Worm (Caenorhabditis elegans) whole organism, late embryonic: ENCODE results near the gene rbm-22.

Experiments used
- C08G9.2 ChIP-seq: sonication (generic microtip); optimal IDR thresholded peaks from 2 replicates; lab custom pipeline; 2016; ENCODE audit warnings: mild to moderate bottlenecking, missing genetic modification characterization, moderate library complexity, missing compliant biosample characterization
- C38D4.7 ChIP-seq: fragments of 200-800 bp; sonication (Bioruptor generic); optimal IDR thresholded peaks from 2 replicates; lab custom pipeline; 2018; ENCODE audit warnings: mild to moderate bottlenecking, missing genetic modification characterization, moderate library complexity, missing compliant biosample characterization
- F13H6.1 ChIP-seq: sonication (generic microtip); optimal IDR thresholded peaks from 2 replicates; lab custom pipeline; 2016; ENCODE audit warnings: missing genetic modification characterization, missing compliant biosample characterization
- K02D7.2 ChIP-seq: sonication (generic microtip); optimal IDR thresholded peaks from 2 replicates; lab custom pipeline; 2017; ENCODE audit warnings: mild to moderate bottlenecking, missing genetic modification characterization, missing compliant biosample characterization
- Y22D7AL.16 ChIP-seq: sonication (generic microtip); optimal IDR thresholded peaks from 2 replicates; lab custom pipeline; 2016; ENCODE audit warnings: missing genetic modification characterization, missing compliant biosample characterization
- ama-1 ChIP-seq: fragments of 150-350 bp; optimal IDR thresholded peaks from 2 replicates; lab custom pipeline; 2014
- ceh-14 ChIP-seq: sonication (generic microtip); optimal IDR thresholded peaks from 2 replicates; lab custom pipeline; 2016; ENCODE audit warnings: missing genotype, missing genetic modification characterization, missing compliant biosample characterization
- ceh-19 ChIP-seq: fragments of 200-800 bp; sonication (Bioruptor generic); optimal IDR thresholded peaks from 2 replicates; lab custom pipeline; 2018; ENCODE audit warnings: mild to moderate bottlenecking, missing genetic modification characterization, missing compliant biosample characterization
- ceh-22 ChIP-seq: sonication (generic microtip); optimal IDR thresholded peaks from 2 replicates; lab custom pipeline; 2017; ENCODE audit warnings: missing biosample characterization, missing genetic modification characterization
- ceh-45 ChIP-seq: fragments of 200-800 bp; sonication (Bioruptor generic); IDR thresholded peaks from 2 replicates; pipeline ENCODE4 v1.3.6; 2022; ENCODE audit warnings: missing genetic modification reagents, missing genetic modification characterization, missing compliant biosample characterization
- ceh-6 ChIP-seq: fragments of 200-800 bp; sonication (Bioruptor generic); optimal IDR thresholded peaks from 2 replicates; lab custom pipeline; 2018; ENCODE audit warnings: mild to moderate bottlenecking, missing genetic modification characterization, missing compliant biosample characterization
- ceh-9 ChIP-seq: sonication (generic microtip); optimal IDR thresholded peaks from 2 replicates; lab custom pipeline; 2016; ENCODE audit warnings: mild to moderate bottlenecking, missing genetic modification characterization, inconsistent platforms, missing compliant biosample characterization
- dve-1 ChIP-seq: sonication (generic microtip); optimal IDR thresholded peaks from 2 replicates; lab custom pipeline; 2017; ENCODE audit warnings: antibody characterized with exemption, mild to moderate bottlenecking, missing genetic modification characterization, missing compliant biosample characterization
- elt-2 ChIP-seq: sonication (generic microtip); optimal IDR thresholded peaks from 2 replicates; lab custom pipeline; 2016; ENCODE audit warnings: missing genetic modification reagents, missing genetic modification characterization, missing compliant biosample characterization
- eyg-1 ChIP-seq: sonication (generic microtip); optimal IDR thresholded peaks from 2 replicates; lab custom pipeline; 2016; ENCODE audit warnings: missing genotype, missing genetic modification characterization, missing compliant biosample characterization
- fkh-10 ChIP-seq: fragments of 150-350 bp; optimal IDR thresholded peaks from 2 replicates; lab custom pipeline; 2014; ENCODE audit warnings: missing biosample characterization, missing genetic modification reagents, missing genetic modification characterization
- hlh-13 ChIP-seq: fragments of 200-800 bp; sonication (Bioruptor generic); optimal IDR thresholded peaks from 2 replicates; lab custom pipeline; 2018; ENCODE audit warnings: mild to moderate bottlenecking, missing genetic modification characterization, missing compliant biosample characterization
- hlh-15 ChIP-seq: sonication (generic microtip); optimal IDR thresholded peaks from 2 replicates; lab custom pipeline; 2016; ENCODE audit warnings: missing genetic modification characterization, missing compliant biosample characterization
- hlh-30 ChIP-seq: sonication (generic microtip); optimal IDR thresholded peaks from 2 replicates; lab custom pipeline; 2017; ENCODE audit warnings: antibody characterized with exemption, missing genetic modification characterization, missing compliant biosample characterization; ENCODE audit not compliant: insufficient read depth
- lim-6 ChIP-seq: sonication (generic microtip); optimal IDR thresholded peaks from 2 replicates; lab custom pipeline; 2016; ENCODE audit warnings: missing genetic modification characterization, missing compliant biosample characterization
- lin-11 ChIP-seq: fragments of 200-800 bp; sonication (Bioruptor generic); optimal IDR thresholded peaks from 2 replicates; lab custom pipeline; 2018; ENCODE audit warnings: mild to moderate bottlenecking, missing genetic modification characterization, missing compliant biosample characterization
- mec-3 ChIP-seq: sonication (generic microtip); optimal IDR thresholded peaks from 2 replicates; lab custom pipeline; 2016; ENCODE audit warnings: borderline replicate concordance, missing genetic modification characterization, missing compliant biosample characterization
- nhr-11 ChIP-seq: fragments of 150-350 bp; optimal IDR thresholded peaks from 2 replicates; lab custom pipeline; 2014; ENCODE audit warnings: missing biosample characterization, missing genetic modification characterization
- odd-2 ChIP-seq: sonication (generic microtip); optimal IDR thresholded peaks from 2 replicates; lab custom pipeline; 2017; ENCODE audit warnings: antibody characterized with exemption, mild to moderate bottlenecking, missing genetic modification characterization, missing compliant biosample characterization
- pat-9 ChIP-seq: fragments of 200-800 bp; sonication (Bioruptor generic); optimal IDR thresholded peaks from 2 replicates; lab custom pipeline; 2018; ENCODE audit warnings: mild to moderate bottlenecking, missing genetic modification characterization, moderate library complexity, missing compliant biosample characterization
- pha-2 ChIP-seq: sonication (generic microtip); optimal IDR thresholded peaks from 2 replicates; lab custom pipeline; 2017; ENCODE audit warnings: mild to moderate bottlenecking, missing genetic modification characterization, missing compliant biosample characterization
- pha-4 ChIP-seq: fragments of 150-350 bp; optimal IDR thresholded peaks from 2 replicates; lab custom pipeline; 2018; ENCODE audit warnings: missing biosample characterization, missing genetic modification reagents, missing genetic modification characterization
- ref-2 ChIP-seq: sonication (generic microtip); optimal IDR thresholded peaks from 2 replicates; lab custom pipeline; 2016; ENCODE audit warnings: missing genetic modification characterization, missing compliant biosample characterization
- sdc-2 ChIP-seq: sonication (generic microtip); optimal IDR thresholded peaks from 2 replicates; lab custom pipeline; 2016; ENCODE audit warnings: missing genotype, missing genetic modification characterization, missing compliant biosample characterization
- sox-4 ChIP-seq: sonication (generic microtip); optimal IDR thresholded peaks from 2 replicates; lab custom pipeline; 2017; ENCODE audit warnings: mild to moderate bottlenecking, missing genetic modification characterization, inconsistent platforms, missing compliant biosample characterization
- tbx-7 ChIP-seq: sonication (generic microtip); optimal IDR thresholded peaks from 2 replicates; lab custom pipeline; 2016; ENCODE audit warnings: missing genotype, missing genetic modification characterization, missing compliant biosample characterization
- ttx-3 ChIP-seq: sonication (generic microtip); optimal IDR thresholded peaks from 2 replicates; lab custom pipeline; 2016; ENCODE audit warnings: missing genetic modification reagents, missing genetic modification characterization, missing compliant biosample characterization
- unc-3 ChIP-seq, 2 experiments: fragments of 200-800 bp in 1 of 2; sonication (Bioruptor generic) in 1 of 2; sonication (generic microtip) in 1 of 2; conservative IDR thresholded peaks in 1 of 2; optimal IDR thresholded peaks in 1 of 2; 2 replicates each; pipeline versions ENCODE4 v1.3.6 to Lab custom; 2016 to 2022; ENCODE audit warnings: missing compliant biosample characterization in 2 of 2, missing genetic modification characterization in 2 of 2, missing genetic modification reagents in 1 of 2
- unc-86 ChIP-seq: sonication (generic microtip); optimal IDR thresholded peaks from 2 replicates; lab custom pipeline; 2016; ENCODE audit warnings: missing genetic modification characterization, missing compliant biosample characterization

Gene rbm-22

ce11 chrIV:10879542-10879941, 18.3 kb downstream of the rbm-22 start, which contains the start of gene sdz-13:
TSS of gene sdz-13 (minus strand) at chrIV:10879642.
- no peak for TF ChIP-seq ceh-22 (tag; lab: Kevin White, UChicago)

ce11 chrIV:10880264-10880663, 19.1 kb downstream of the rbm-22 start, which contains the start of gene fipr-15:
TSS of gene fipr-15 (plus strand) at chrIV:10880564.
- no peak for TF ChIP-seq K02D7.2 (tag; lab: Kevin White, UChicago)
- TF ChIP-seq ceh-14 (tag; lab: Kevin White, UChicago), result no peak
- no peak for TF ChIP-seq hlh-13
- no peak for TF ChIP-seq unc-86
- no peak for TF ChIP-seq odd-2
- TF ChIP-seq, all 69 proteins: peak for 0

- no peak for TF ChIP-seq hlh-13
- no peak for TF ChIP-seq nhr-11
- TF ChIP-seq elt-2 (tag; lab: Kevin White, UChicago), result peak; percentile 86
- TF ChIP-seq hlh-30 (tag; lab: Kevin White, UChicago), result no peak
- TF ChIP-seq sox-4 (tag; lab: Kevin White, UChicago), result no peak
- no peak for TF ChIP-seq ceh-9
- TF ChIP-seq, all 69 proteins: peak for 1
Observed at ce11 chrIV:10881230-10881629, 20.0 kb downstream of the rbm-22 start, which contains the start of gene F13E9.13. TSS of gene F13E9.13 (plus strand) at chrIV:10881546.

ce11 chrIV:10884263-10884662, 23.1 kb downstream of the rbm-22 start, which contains the start of gene F13E9.5:
TSS of gene F13E9.5 (minus strand) at chrIV:10884363.
- TF ChIP-seq tbx-7 (tag; lab: Kevin White, UChicago), result no peak
- no peak for TF ChIP-seq eyg-1 (tag; lab: Kevin White, UChicago)
- TF ChIP-seq ceh-6 (GFP tag; lab: Kevin White, UChicago), result no peak
- TF ChIP-seq ref-2 (tag; lab: Kevin White, UChicago), result no peak
- no peak for TF ChIP-seq lin-11 (tag; lab: Kevin White, UChicago)
- TF ChIP-seq ceh-45 (GFP tag; lab: Robert Waterston, UW), result no peak
- TF ChIP-seq dve-1 (tag; lab: Kevin White, UChicago), result no peak
- no peak for TF ChIP-seq fkh-10
- no peak for TF ChIP-seq mec-3 (tag; lab: Kevin White, UChicago)
- no peak for TF ChIP-seq pha-4 (tag; lab: Kevin White, UChicago)
- TF ChIP-seq unc-3 (GFP tag; conservative IDR thresholded peaks at IDR 0.05; lab: Robert Waterston, UW), result no peak
- TF ChIP-seq unc-3 (tag; optimal IDR thresholded peaks at IDR 0.05; lab: Kevin White, UChicago), result no peak
- TF ChIP-seq pha-2 (tag; lab: Kevin White, UChicago), result no peak
- no peak for TF ChIP-seq hlh-15
- TF ChIP-seq lim-6 (tag; lab: Kevin White, UChicago), result no peak

- TF ChIP-seq pat-9 (no peak), ama-1 (lab: Kevin White, UChicago) (no peak), hlh-30 (tag; lab: Kevin White, UChicago) (no peak), ttx-3 (tag; lab: Kevin White, UChicago) (no peak), sdc-2 (no peak), ceh-19 (GFP tag; lab: Kevin White, UChicago) (no peak), pha-2 (tag; lab: Kevin White, UChicago) (no peak), C08G9.2 (tag; lab: Kevin White, UChicago) (no peak), ceh-22 (tag; lab: Kevin White, UChicago) (no peak), dve-1 (tag; lab: Kevin White, UChicago) (no peak), C38D4.7 (GFP tag; lab: Kevin White, UChicago) (no peak), unc-3 (GFP tag; conservative IDR thresholded peaks at IDR 0.05; lab: Robert Waterston, UW) (no peak), unc-3 (tag; optimal IDR thresholded peaks at IDR 0.05; lab: Kevin White, UChicago) (no peak), K02D7.2 (tag; lab: Kevin White, UChicago) (no peak), odd-2 (no peak), unc-86 (no peak), F13H6.1 (tag; lab: Kevin White, UChicago) (no peak), ceh-6 (GFP tag; lab: Kevin White, UChicago) (no peak), Y22D7AL.16 (tag; lab: Kevin White, UChicago) (no peak)
Observed at ce11 chrIV:10885915-10886314, 24.7 kb downstream of the rbm-22 start, which contains the start of gene srlf-11. TSS of gene srlf-11 (minus strand) at chrIV:10886015.
